Fruit fly (Drosophila melanogaster): ENCODE results near the gene Inx2.

Inx2 gene

dm6 chrX:6973340-6973739, 25.1 kb upstream of the Inx2 start, which contains the start of gene CG3040 (continued):
- no peak for TF ChIP-seq Gug (GFP tag; IDR thresholded peaks at IDR 0.05)
- TF ChIP-seq CG2129 (GFP tag; IDR thresholded peaks at IDR 0.05; ENCODE audit: partially characterized antibody) = no peak
- peak; percentile 21 for TF ChIP-seq HmgD (GFP tag; optimal IDR thresholded peaks at IDR 0.05)
- TF ChIP-seq Optix (GFP tag; IDR thresholded peaks at IDR 0.05) = no peak
- peak; percentile 52 for TF ChIP-seq lilli (GFP tag; optimal IDR thresholded peaks at IDR 0.05)
- no peak for TF ChIP-seq bbx (GFP tag; IDR thresholded peaks at IDR 0.05; ENCODE audit: partially characterized antibody)
- TF ChIP-seq crol (GFP tag; IDR thresholded peaks at IDR 0.05) = no peak
- no peak for TF ChIP-seq gcm2 (GFP tag; optimal IDR thresholded peaks at IDR 0.05)
- peak; percentile 63 for TF ChIP-seq CG9797 (GFP tag; optimal IDR thresholded peaks at IDR 0.05)
- TF ChIP-seq Fer1 (GFP tag; optimal IDR thresholded peaks at IDR 0.05) = peak; percentile 24
- TF ChIP-seq Usf (GFP tag; optimal IDR thresholded peaks at IDR 0.05) = no peak
- peak; percentile 48; the same call in 1 of the 3 replicates for TF ChIP-seq CG17361 (GFP tag; IDR thresholded peaks at IDR 0.05)
- peak; percentile 57 for TF ChIP-seq stwl (tag; optimal IDR thresholded peaks at IDR 0.05)
- no peak for TF ChIP-seq gsb (GFP tag; IDR thresholded peaks at IDR 0.05)
- TF ChIP-seq CG12104 (GFP tag; optimal IDR thresholded peaks at IDR 0.05) = no peak
- no peak for TF ChIP-seq CG12299 (tag; optimal IDR thresholded peaks at IDR 0.05)
- TF ChIP-seq CG15514 (GFP tag; optimal IDR thresholded peaks at IDR 0.05) = peak; percentile 63
- peak; percentile 2 for TF ChIP-seq CG3065 (GFP tag; optimal IDR thresholded peaks at IDR 0.05)
- no peak for TF ChIP-seq CG14667 (GFP tag; IDR thresholded peaks at IDR 0.05)
- peak; percentile 4 for TF ChIP-seq fd3F (GFP tag; optimal IDR thresholded peaks at IDR 0.05)
- TF ChIP-seq HHEX (GFP tag; optimal IDR thresholded peaks at IDR 0.05) = no peak
- peak; percentile 26 for TF ChIP-seq Fer3 (tag; optimal IDR thresholded peaks at IDR 0.05)
- TF ChIP-seq esg (GFP tag; conservative IDR thresholded peaks at IDR 0.05) = no peak
- TF ChIP-seq CG1529 (GFP tag; optimal IDR thresholded peaks at IDR 0.05) = no peak
- TF ChIP-seq CG12769 (tag; optimal IDR thresholded peaks at IDR 0.05) = peak; percentile 41
- TF ChIP-seq unpg (GFP tag; optimal IDR thresholded peaks at IDR 0.05) = peak; percentile 48
- TF ChIP-seq jing (GFP tag; optimal IDR thresholded peaks at IDR 0.05) = no peak
- no peak for TF ChIP-seq CG11398 (GFP tag; optimal IDR thresholded peaks at IDR 0.05)
- TF ChIP-seq klu (GFP tag; IDR thresholded peaks at IDR 0.05) = no peak
- peak; percentile 45 for TF ChIP-seq Xbp1 (GFP tag; optimal IDR thresholded peaks at IDR 0.05)
- TF ChIP-seq CG17328 (GFP tag; IDR thresholded peaks at IDR 0.05) = no peak
- TF ChIP-seq CG3838 (GFP tag; optimal IDR thresholded peaks at IDR 0.05) = no peak
- TF ChIP-seq sqz (GFP tag; optimal IDR thresholded peaks at IDR 0.05) = peak; percentile 2
- TF ChIP-seq CG34422 (GFP tag; IDR thresholded peaks at IDR 0.05) = no peak
- no peak for TF ChIP-seq CG16863 (GFP tag; optimal IDR thresholded peaks at IDR 0.05)
- TF ChIP-seq pros (GFP tag; optimal IDR thresholded peaks at IDR 0.05) = no peak
- TF ChIP-seq HLH4C (GFP tag; IDR thresholded peaks at IDR 0.05; ENCODE audit: partially characterized antibody) = no peak
- TF ChIP-seq zfh2 (GFP tag; optimal IDR thresholded peaks at IDR 0.05) = peak; percentile 40
- peak; percentile 45 for TF ChIP-seq Dref (GFP tag; IDR thresholded peaks at IDR 0.05)

dm6 chrX:6974221-6974620, 24.3 kb upstream of the Inx2 start:
- TF ChIP-seq sima (GFP tag; optimal IDR thresholded peaks at IDR 0.05) (no peak), Dp (GFP tag; optimal IDR thresholded peaks at IDR 0.05) (no peak), Atf-2 (GFP tag; optimal IDR thresholded peaks at IDR 0.05) (no peak), pho (GFP tag; optimal IDR thresholded peaks at IDR 0.05) (no peak), TFAM (GFP tag; optimal IDR thresholded peaks at IDR 0.05) (no peak), CG34376 (GFP tag; optimal IDR thresholded peaks at IDR 0.05) (no peak), fd102C (GFP tag; optimal IDR thresholded peaks at IDR 0.05) (no peak), sens (GFP tag) (peak; percentile 54), Hand (GFP tag; optimal IDR thresholded peaks at IDR 0.05) (no peak)
